Worm (Caenorhabditis elegans) whole organism, L1 larva: ENCODE measurements around the gene Y110A2AL.10.

ENCODE experiments used
- C04F5.9 ChIP-seq: sonication (generic microtip); optimal IDR thresholded peaks from 2 replicates; lab custom pipeline; 2016; ENCODE audit warnings: missing genetic modification characterization, missing compliant biosample characterization
- alr-1 ChIP-seq: fragments of 200-800 bp; sonication (Bioruptor generic); optimal IDR thresholded peaks from 2 replicates; lab custom pipeline; 2018; ENCODE audit warnings: borderline replicate concordance, mild to moderate bottlenecking, missing genetic modification characterization, missing compliant biosample characterization
- ama-1 ChIP-seq: fragments of 150-350 bp; optimal IDR thresholded peaks from 2 replicates; lab custom pipeline; 2014
- ceh-63 ChIP-seq: fragments of 200-800 bp; sonication (Bioruptor generic); optimal IDR thresholded peaks from 2 replicates; lab custom pipeline; 2018; ENCODE audit warnings: mild to moderate bottlenecking, missing genetic modification characterization, missing compliant biosample characterization
- ceh-8 ChIP-seq: fragments of 200-800 bp; sonication (Bioruptor generic); optimal IDR thresholded peaks from 2 replicates; lab custom pipeline; 2018; ENCODE audit warnings: mild to moderate bottlenecking, missing genetic modification characterization, moderate library complexity, missing compliant biosample characterization
- ceh-82 ChIP-seq, 3 experiments: fragments of 150-350 bp in 1 of 3; sonication (generic microtip) in 2 of 3; optimal IDR thresholded peaks; 2 replicates each; lab custom pipeline; 2014 to 2017; ENCODE audit warnings: missing biosample characterization in 3 of 3, missing genetic modification characterization in 3 of 3
- ces-1 ChIP-seq: fragments of 150-350 bp; optimal IDR thresholded peaks from 2 replicates; lab custom pipeline; 2014; ENCODE audit warnings: missing biosample characterization, missing genetic modification reagents, missing genetic modification characterization
- dpl-1 ChIP-seq, 3 experiments: fragments of 150-350 bp in 2 of 3; sonication (generic microtip) in 1 of 3; optimal IDR thresholded peaks; 2 replicates each; lab custom pipeline; 2014 to 2017; ENCODE audit warnings: missing biosample characterization in 3 of 3, missing genetic modification characterization in 3 of 3, missing genetic modification reagents in 3 of 3
- efl-3 ChIP-seq: fragments of 200-800 bp; sonication (Bioruptor generic); optimal IDR thresholded peaks from 2 replicates; lab custom pipeline; 2018; ENCODE audit warnings: mild to moderate bottlenecking, missing genetic modification characterization, missing compliant biosample characterization
- elt-2 ChIP-seq: sonication (generic microtip); optimal IDR thresholded peaks from 2 replicates; lab custom pipeline; 2016; ENCODE audit warnings: missing genetic modification characterization, mild to moderate bottlenecking, inconsistent platforms, missing compliant biosample characterization, missing genetic modification reagents
- ets-5 ChIP-seq: fragments of 200-800 bp; sonication (Bioruptor generic); IDR thresholded peaks from 2 replicates; pipeline ENCODE4 v1.3.6; 2022; ENCODE audit warnings: missing genetic modification characterization, missing compliant biosample characterization
- fkh-4 ChIP-seq: sonication (generic microtip); optimal IDR thresholded peaks from 2 replicates; lab custom pipeline; 2016; ENCODE audit warnings: missing compliant biosample characterization, missing genetic modification characterization, borderline replicate concordance
- fos-1 ChIP-seq: fragments of 150-350 bp; optimal IDR thresholded peaks from 2 replicates; lab custom pipeline; 2014; ENCODE audit warnings: missing biosample characterization, missing genetic modification characterization
- irx-1 ChIP-seq: sonication (generic microtip); optimal IDR thresholded peaks from 2 replicates; lab custom pipeline; 2016; ENCODE audit warnings: missing genetic modification characterization, missing compliant biosample characterization
- isw-1 ChIP-seq: fragments of 200-800 bp; sonication (Bioruptor generic); IDR thresholded peaks from 2 replicates; pipeline ENCODE4 v1.3.6; 2022; ENCODE audit warnings: missing genetic modification characterization, missing compliant biosample characterization
- lin-13 ChIP-seq: fragments of 150-350 bp; optimal IDR thresholded peaks from 2 replicates; lab custom pipeline; 2014; ENCODE audit warnings: missing biosample characterization, missing genetic modification reagents, missing genetic modification characterization
- lin-14 ChIP-seq: fragments of 200-800 bp; sonication (Bioruptor generic); optimal IDR thresholded peaks from 2 replicates; lab custom pipeline; 2018; ENCODE audit warnings: mild to moderate bottlenecking, missing genetic modification characterization, moderate library complexity, missing compliant biosample characterization
- lin-39 ChIP-seq: fragments of 150-350 bp; optimal IDR thresholded peaks from 2 replicates; lab custom pipeline; 2014; ENCODE audit warnings: missing biosample characterization, missing genetic modification reagents, missing genetic modification characterization
- lsy-2 ChIP-seq, 2 experiments: fragments of 150-350 bp; optimal IDR thresholded peaks; 2 replicates each; lab custom pipeline; 2014; ENCODE audit warnings: missing biosample characterization in 2 of 2, missing genetic modification characterization in 2 of 2
- mab-9 ChIP-seq: fragments of 200-800 bp; sonication (Bioruptor generic); IDR thresholded peaks from 2 replicates; pipeline ENCODE4 v1.3.6; 2022; ENCODE audit warnings: missing genetic modification reagents, missing genetic modification characterization, missing compliant biosample characterization
- mef-2 ChIP-seq: fragments of 150-350 bp; optimal IDR thresholded peaks from 2 replicates; lab custom pipeline; 2014; ENCODE audit warnings: missing biosample characterization, missing genetic modification characterization
- nhr-19 ChIP-seq: fragments of 200-800 bp; sonication (Bioruptor generic); conservative IDR thresholded peaks from 2 replicates; pipeline ENCODE4 v1.3.6; 2022; ENCODE audit warnings: missing genetic modification characterization, missing compliant biosample characterization
- nhr-237 ChIP-seq: fragments of 150-350 bp; optimal IDR thresholded peaks from 2 replicates; lab custom pipeline; 2014; ENCODE audit warnings: missing biosample characterization, missing genetic modification characterization
- nhr-28 ChIP-seq: fragments of 150-350 bp; optimal IDR thresholded peaks from 2 replicates; lab custom pipeline; 2014; ENCODE audit warnings: missing biosample characterization, missing genetic modification characterization
- pax-3 ChIP-seq: fragments of 200-800 bp; sonication (Bioruptor generic); optimal IDR thresholded peaks from 2 replicates; lab custom pipeline; 2018; ENCODE audit warnings: mild to moderate bottlenecking, missing genetic modification characterization, moderate library complexity, missing compliant biosample characterization
- pqm-1 ChIP-seq: sonication (generic microtip); optimal IDR thresholded peaks from 3 replicates; lab custom pipeline; 2017; ENCODE audit warnings: missing biosample characterization, missing genetic modification characterization
- rnt-1 ChIP-seq: sonication (generic microtip); optimal IDR thresholded peaks from 2 replicates; lab custom pipeline; 2016; ENCODE audit warnings: mild to moderate bottlenecking, missing genetic modification characterization, moderate library complexity, missing compliant biosample characterization
- snu-23 ChIP-seq: sonication (generic microtip); optimal IDR thresholded peaks from 2 replicates; lab custom pipeline; 2016; ENCODE audit warnings: missing genetic modification characterization, missing compliant biosample characterization
- sox-4 ChIP-seq: sonication (generic microtip); optimal IDR thresholded peaks from 2 replicates; lab custom pipeline; 2016; ENCODE audit warnings: missing genetic modification characterization, missing compliant biosample characterization
- sptf-1 ChIP-seq: fragments of 150-350 bp; optimal IDR thresholded peaks from 2 replicates; lab custom pipeline; 2014; ENCODE audit warnings: missing biosample characterization, missing genetic modification characterization
- tbx-2 ChIP-seq: sonication (generic microtip); optimal IDR thresholded peaks from 2 replicates; lab custom pipeline; 2016; ENCODE audit warnings: missing genetic modification characterization, missing compliant biosample characterization
- tlp-1 ChIP-seq: fragments of 150-350 bp; optimal IDR thresholded peaks from 2 replicates; lab custom pipeline; 2014; ENCODE audit warnings: missing biosample characterization, missing genetic modification characterization
- unc-130 ChIP-seq: fragments of 150-350 bp; optimal IDR thresholded peaks from 2 replicates; lab custom pipeline; 2017; ENCODE audit warnings: missing biosample characterization, missing genetic modification characterization, inconsistent platforms
- unc-30 ChIP-seq: sonication (generic microtip); optimal IDR thresholded peaks from 2 replicates; lab custom pipeline; 2017; ENCODE audit warnings: missing biosample characterization, missing genetic modification characterization
- unc-62 ChIP-seq: fragments of 150-350 bp; optimal IDR thresholded peaks from 2 replicates; lab custom pipeline; 2014; ENCODE audit warnings: missing biosample characterization, missing genetic modification reagents, missing genetic modification characterization
- unc-86 ChIP-seq: sonication (generic microtip); optimal IDR thresholded peaks from 2 replicates; lab custom pipeline; 2016; ENCODE audit warnings: missing genetic modification characterization, missing compliant biosample characterization
- unc-98 ChIP-seq: fragments of 200-800 bp; sonication (Bioruptor generic); IDR thresholded peaks from 2 replicates; pipeline ENCODE4 v1.3.6; 2022; ENCODE audit warnings: missing genetic modification characterization, missing compliant biosample characterization
- zag-1 ChIP-seq: fragments of 150-350 bp; optimal IDR thresholded peaks from 2 replicates; lab custom pipeline; 2014; ENCODE audit warnings: missing biosample characterization, missing genetic modification characterization
- ztf-4 ChIP-seq: fragments of 150-350 bp; optimal IDR thresholded peaks from 2 replicates; lab custom pipeline; 2014; ENCODE audit warnings: missing biosample characterization, missing genetic modification characterization

The Y110A2AL.10 gene

DNA sequence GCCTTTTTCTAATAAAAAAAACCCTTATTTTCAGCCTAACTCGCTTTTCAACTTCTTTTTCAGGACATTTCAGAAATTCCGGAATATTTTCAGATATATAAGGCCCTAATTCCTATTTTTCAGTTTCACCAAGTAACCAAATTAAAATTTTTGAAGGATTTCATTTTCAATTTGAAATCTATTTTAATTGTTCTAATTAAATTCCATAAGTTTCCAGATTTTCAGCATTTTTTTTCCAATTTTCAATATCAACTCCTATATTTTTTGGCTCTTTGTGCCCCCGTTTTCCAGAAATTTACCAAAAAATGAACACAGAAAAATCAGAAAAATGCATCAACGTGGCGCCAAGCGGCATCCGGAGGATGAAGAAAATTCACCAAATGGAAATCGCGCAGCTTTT lies 3.1 kb upstream of the Y110A2AL.10 start, which contains the start of gene Y110A2AL.1:
Y110A2AL.1 (plus strand) TSS at position 301 of the 400 bp plus-strand sequence.
- TF ChIP-seq unc-98 (GFP tag; lab: Robert Waterston, UW) (no peak), irx-1 (no peak), rnt-1 (tag; lab: Kevin White, UChicago) (no peak), mab-9 (no peak), isw-1 (no peak), fos-1 (no peak), sox-4 (tag; lab: Kevin White, UChicago) (no peak), alr-1 (no peak)

DNA sequence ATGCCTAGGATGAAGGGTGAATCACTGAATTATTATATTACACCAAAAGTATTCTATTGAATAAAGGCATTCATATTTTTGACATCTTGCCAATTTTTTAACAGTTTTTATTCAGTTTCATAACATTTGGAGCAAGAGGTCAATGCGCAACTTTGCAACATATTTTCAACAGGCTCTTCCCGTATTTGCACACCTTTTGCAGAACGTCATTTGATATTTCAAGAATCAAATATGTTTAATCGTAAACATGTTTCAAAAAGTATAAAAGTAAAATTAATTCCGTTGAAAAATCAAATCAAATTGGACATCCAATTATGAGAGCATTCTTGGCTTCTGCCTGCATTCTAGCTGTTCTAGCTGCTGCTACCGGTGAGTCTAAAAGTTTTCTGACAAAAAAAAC lies 4.0 kb downstream of the Y110A2AL.10 start, which contains the start of gene Y110A2AL.2:
Y110A2AL.2 (plus strand) TSS at position 301 of the 400 bp plus-strand sequence.
- no peak for TF ChIP-seq pqm-1 (tag; lab: Kevin White, UChicago)
- no peak for TF ChIP-seq unc-30 (tag; lab: Kevin White, UChicago)
- no peak for TF ChIP-seq unc-98 (GFP tag; lab: Robert Waterston, UW)
- TF ChIP-seq lin-39 = no peak
- TF ChIP-seq mef-2 (tag; lab: Kevin White, UChicago) = no peak
- no peak for TF ChIP-seq sox-4 (tag; lab: Kevin White, UChicago)
- no peak for TF ChIP-seq zag-1
- no peak for TF ChIP-seq fkh-4 (tag; lab: Kevin White, UChicago)
- TF ChIP-seq dpl-1 (GFP tag; optimal IDR thresholded peaks at IDR 0.05; lab: Kevin White, UChicago) = no peak
- TF ChIP-seq unc-130 (tag; lab: Kevin White, UChicago) = no peak
- no peak for TF ChIP-seq lsy-2 (tag; optimal IDR thresholded peaks at IDR 0.05; lab: Kevin White, UChicago)
- no peak for TF ChIP-seq irx-1
- TF ChIP-seq nhr-19 (GFP tag; lab: Robert Waterston, UW) = no peak
- TF ChIP-seq lin-14 = no peak
- no peak for TF ChIP-seq ceh-8 (GFP tag; lab: Kevin White, UChicago)
- TF ChIP-seq sptf-1 (tag; lab: Kevin White, UChicago) = no peak
- TF ChIP-seq ztf-4 = no peak

ce11 chrII:2866541-2867124 lies 5.1 kb downstream of the Y110A2AL.10 start, which contains the start of the genes Y110A2AL.9 and Y110A2AL.3:
Gene Y110A2AL.9 (minus strand): TSS chrII:2866641.
Gene Y110A2AL.3 (plus strand): TSS chrII:2867074.
- TF ChIP-seq ama-1 (no peak), unc-86 (tag; lab: Kevin White, UChicago) (no peak), elt-2 (no peak), rnt-1 (tag; lab: Kevin White, UChicago) (no peak), lin-39 (no peak), ceh-82 (tag; optimal IDR thresholded peaks at IDR 0.05; lab: Kevin White, UChicago) (no peak), snu-23 (no peak), mef-2 (tag; lab: Kevin White, UChicago) (no peak), tbx-2 (tag; lab: Kevin White, UChicago) (no peak), nhr-28 (no peak), ets-5 (GFP tag; lab: Robert Waterston, UW) (no peak), pax-3 (no peak), lin-13 (GFP tag; lab: Kevin White, UChicago) (no peak), zag-1 (no peak), C04F5.9 (no peak), ceh-8 (GFP tag; lab: Kevin White, UChicago) (no peak), tlp-1 (no peak), nhr-237 (tag; lab: Kevin White, UChicago) (no peak)

- TF ChIP-seq ces-1 = no peak
- no peak for TF ChIP-seq unc-86 (tag; lab: Kevin White, UChicago)
- no peak for TF ChIP-seq nhr-19 (GFP tag; lab: Robert Waterston, UW)
- TF ChIP-seq efl-3 (GFP tag; lab: Kevin White, UChicago) = no peak
- TF ChIP-seq ceh-63 (GFP tag; lab: Kevin White, UChicago) = no peak
- TF ChIP-seq unc-62 (GFP tag; lab: Kevin White, UChicago) = no peak
Measured at ce11 chrII:2865355-2865754, 6.4 kb downstream of the Y110A2AL.10 start.
